Fruit fly (Drosophila melanogaster) whole organism, wandering third instar larva: ENCODE data around the gene CG5758.

Source experiments
- CG32264 ChIP-seq: fragments of 200-800 bp; sonication (Bioruptor generic); optimal IDR thresholded peaks from 2 replicates; lab custom pipeline; 2016; ENCODE audit warnings: missing biosample characterization, missing genetic modification characterization
- CG9705 ChIP-seq: fragments of 200-800 bp; sonication (Bioruptor generic); optimal IDR thresholded peaks from 2 replicates; lab custom pipeline; 2018; ENCODE audit warnings: missing biosample characterization, mild to moderate bottlenecking, missing genetic modification characterization
- Dfd ChIP-seq: fragments of >200 bp; optimal IDR thresholded peaks from 2 replicates; lab custom pipeline; 2017; ENCODE audit warnings: missing biosample characterization, missing genetic modification characterization
- Dif ChIP-seq: fragments of 200-275, 200-300 bp; sonication (Bioruptor generic); optimal IDR thresholded peaks from 2 replicates; lab custom pipeline; 2018; ENCODE audit warnings: missing biosample characterization, missing genetic modification characterization; ENCODE audit not compliant: partially characterized antibody
- GATAd ChIP-seq: sonication (Bioruptor generic); optimal IDR thresholded peaks from 2 replicates; lab custom pipeline; 2016; ENCODE audit warnings: missing biosample characterization, missing genetic modification characterization
- HLH106 ChIP-seq: fragments of 200-800 bp; optimal IDR thresholded peaks from 3 replicates; lab custom pipeline; 2019; ENCODE audit warnings: missing biosample characterization, mild to moderate bottlenecking, missing genetic modification characterization, moderate library complexity
- Hnf4 ChIP-seq: fragments of 200-800 bp; sonication (Bioruptor generic); optimal IDR thresholded peaks from 2 replicates; lab custom pipeline; 2016; ENCODE audit warnings: missing biosample characterization, mild to moderate bottlenecking, missing genetic modification characterization
- Hr78 ChIP-seq: fragments of >200 bp; optimal IDR thresholded peaks from 2 replicates; lab custom pipeline; 2017; ENCODE audit warnings: missing biosample characterization, missing genetic modification characterization
- Hr83 ChIP-seq: fragments of 200-300 bp; sonication (Bioruptor generic); optimal IDR thresholded peaks from 2 replicates; lab custom pipeline; 2016; ENCODE audit warnings: missing biosample characterization, mild to moderate bottlenecking, missing genetic modification characterization, moderate library complexity; ENCODE audit not compliant: poor library complexity, severe bottlenecking
- Jra ChIP-seq: sonication (Bioruptor generic); optimal IDR thresholded peaks from 2 replicates; lab custom pipeline; 2016; ENCODE audit warnings: missing biosample characterization, missing genetic modification characterization
- Myc ChIP-seq: fragments of >200 bp; optimal IDR thresholded peaks from 2 replicates; lab custom pipeline; 2017
- N ChIP-seq: fragments of >200 bp; optimal IDR thresholded peaks from 2 replicates; lab custom pipeline; 2018; ENCODE audit warnings: missing biosample characterization, missing external identifiers, missing genetic modification characterization
- Rel ChIP-seq, 2 experiments: fragments of 200-800 bp; sonication (Bioruptor generic) in 1 of 2; optimal IDR thresholded peaks; 2 replicates in 1 of 2; 3 replicates in 1 of 2; lab custom pipeline; 2016 to 2019; ENCODE audit warnings: mild to moderate bottlenecking in 2 of 2, missing biosample characterization in 2 of 2, missing genetic modification characterization in 2 of 2, moderate library complexity in 1 of 2
- Sp1 ChIP-seq: fragments of 200-800 bp; sonication (Bioruptor generic); optimal IDR thresholded peaks from 3 replicates; lab custom pipeline; 2019; ENCODE audit warnings: missing biosample characterization, mild to moderate bottlenecking, missing genetic modification characterization, moderate library complexity
- Vsx2 ChIP-seq: fragments of 200-300, 225-300 bp; sonication (Bioruptor generic); optimal IDR thresholded peaks from 2 replicates; lab custom pipeline; 2018; ENCODE audit warnings: missing biosample characterization, missing genetic modification characterization; ENCODE audit not compliant: partially characterized antibody
- brk ChIP-seq: fragments of 200-800 bp; sonication (Bioruptor generic); optimal IDR thresholded peaks from 2 replicates; lab custom pipeline; 2016; ENCODE audit warnings: missing biosample characterization, mild to moderate bottlenecking, missing genetic modification characterization
- dl ChIP-seq, 2 experiments: fragments of 175-275, 200-275 bp in 1 of 2; fragments of 200-275 bp in 1 of 2; sonication (Bioruptor generic); optimal IDR thresholded peaks; lab custom pipeline; 2018; ENCODE audit warnings: mild to moderate bottlenecking in 2 of 2, missing biosample characterization in 2 of 2, missing genetic modification characterization in 2 of 2, moderate library complexity in 2 of 2; ENCODE audit not compliant: partially characterized antibody in 2 of 2, insufficient read depth in 1 of 2
- dmrt93B ChIP-seq: fragments of 200-800 bp; sonication (Bioruptor generic); optimal IDR thresholded peaks from 2 replicates; lab custom pipeline; 2018; ENCODE audit warnings: missing biosample characterization, mild to moderate bottlenecking, missing genetic modification characterization
- dsf ChIP-seq: sonication (Bioruptor generic); optimal IDR thresholded peaks from 2 replicates; lab custom pipeline; 2016; ENCODE audit warnings: missing biosample characterization, missing genetic modification characterization, borderline replicate concordance
- foxo ChIP-seq, 2 experiments: fragments of 200-800 bp; sonication (Bioruptor generic); optimal IDR thresholded peaks; 2 replicates in 1 of 2; 3 replicates in 1 of 2; lab custom pipeline; 2016 to 2017; ENCODE audit warnings: missing biosample characterization in 2 of 2, missing genetic modification characterization in 2 of 2
- fru ChIP-seq: fragments of 200-800 bp; sonication (Bioruptor generic); optimal IDR thresholded peaks from 3 replicates; lab custom pipeline; 2016; ENCODE audit warnings: missing biosample characterization, mild to moderate bottlenecking, missing genetic modification characterization
- jim ChIP-seq: fragments of 175-275, 200-325 bp; sonication (Bioruptor generic); optimal IDR thresholded peaks from 2 replicates; lab custom pipeline; 2016; ENCODE audit warnings: missing biosample characterization, mild to moderate bottlenecking, missing genetic modification characterization
- lola ChIP-seq: fragments of >200 bp; optimal IDR thresholded peaks from 2 replicates; lab custom pipeline; 2017; ENCODE audit warnings: missing biosample characterization, missing genetic modification characterization
- pan ChIP-seq: fragments of >200 bp; optimal IDR thresholded peaks from 2 replicates; lab custom pipeline; 2017
- psq ChIP-seq: fragments of 200-800 bp; sonication (Bioruptor generic); optimal IDR thresholded peaks from 3 replicates; lab custom pipeline; 2017; ENCODE audit warnings: missing biosample characterization, mild to moderate bottlenecking, missing genetic modification characterization, moderate library complexity
- rgr ChIP-seq: fragments of 200-800 bp; sonication (Bioruptor generic); optimal IDR thresholded peaks from 3 replicates; lab custom pipeline; 2016; ENCODE audit warnings: missing biosample characterization, mild to moderate bottlenecking, missing genetic modification characterization
- sage ChIP-seq: fragments of 200-800 bp; sonication (Bioruptor generic); optimal IDR thresholded peaks from 2 replicates; lab custom pipeline; 2016; ENCODE audit warnings: missing biosample characterization, mild to moderate bottlenecking, missing genetic modification characterization
- sv ChIP-seq: fragments of 200-800 bp; sonication (Bioruptor generic); optimal IDR thresholded peaks from 3 replicates; lab custom pipeline; 2016; ENCODE audit warnings: missing biosample characterization, missing genetic modification characterization
- tai ChIP-seq: sonication (Bioruptor generic); optimal IDR thresholded peaks from 2 replicates; lab custom pipeline; 2016; ENCODE audit warnings: missing biosample characterization, missing genetic modification characterization
- usp ChIP-seq: fragments of >200 bp; optimal IDR thresholded peaks from 2 replicates; lab custom pipeline; 2017; ENCODE audit warnings: missing biosample characterization, missing genetic modification characterization
- woc ChIP-seq: sonication (Bioruptor generic); optimal IDR thresholded peaks from 2 replicates; lab custom pipeline; 2016; ENCODE audit warnings: missing biosample characterization, mild to moderate bottlenecking, missing genetic modification characterization

Gene CG5758

dm6 chr2L:18122231-18122551, 2.4 kb downstream of the CG5758 start:
- TF ChIP-seq psq (peak; percentile 17), dmrt93B (GFP tag; lab: Kevin White, UChicago) (peak; percentile 28), HLH106 (tag; lab: Kevin White, UChicago) (peak; percentile 46), rgr (GFP tag; lab: Kevin White, UChicago) (peak; percentile 10), Sp1 (peak; percentile 1), foxo (GFP tag; optimal IDR thresholded peaks at IDR 0.05; lab: Kevin White, UChicago) (no peak), sage (GFP tag; lab: Kevin White, UChicago) (peak; percentile 9), woc (GFP tag; lab: Kevin White, UChicago) (no peak)

dm6 chr2L:18122920-18123319, 3.1 kb downstream of the CG5758 start:
- TF ChIP-seq usp (GFP tag; lab: Kevin White, UChicago) = no peak
- no peak for TF ChIP-seq Hr83 (GFP tag; lab: Kevin White, UChicago)
- no peak for TF ChIP-seq sage (GFP tag; lab: Kevin White, UChicago)
- no peak for TF ChIP-seq Rel (GFP tag; optimal IDR thresholded peaks at IDR 0.05; lab: Kevin White, UChicago)
- TF ChIP-seq Rel (tag; optimal IDR thresholded peaks at IDR 0.05; lab: Kevin White, UChicago) = peak; percentile 95
- TF ChIP-seq rgr (GFP tag; lab: Kevin White, UChicago) = no peak
- no peak for TF ChIP-seq dl (GFP tag; optimal IDR thresholded peaks at IDR 0.05; lab: Kevin White, UChicago; ENCODE audit: insufficient read depth in 1 of 2, partially characterized antibody in 2 of 2)
- TF ChIP-seq Dif (GFP tag; lab: Kevin White, UChicago) = no peak
- no peak for TF ChIP-seq Vsx2

- TF ChIP-seq Sp1 (no peak), fru (GFP tag; lab: Kevin White, UChicago) (no peak), CG32264 (no peak), pan (lab: Kevin White, UChicago) (no peak), CG9705 (GFP tag; lab: Kevin White, UChicago) (no peak), sv (GFP tag; lab: Kevin White, UChicago) (no peak), Jra (GFP tag; lab: Kevin White, UChicago) (no peak), sage (GFP tag; lab: Kevin White, UChicago) (no peak), tai (no peak), Myc (lab: Kevin White, UChicago) (no peak), N (GFP tag; lab: Kevin White, UChicago) (no peak), dmrt93B (GFP tag; lab: Kevin White, UChicago) (no peak), brk (GFP tag; lab: Kevin White, UChicago) (no peak), jim (GFP tag; lab: Kevin White, UChicago) (no peak), Hnf4 (GFP tag; lab: Kevin White, UChicago) (no peak)
These were observed 5.9 kb downstream of the CG5758 start, which contains the start of gene Grl36b for dm6 chr2L:18125649-18126048. Gene Grl36b, minus strand, starts transcription at chr2L:18125749.

- TF ChIP-seq lola (GFP tag; lab: Kevin White, UChicago) (no peak), foxo (GFP tag; optimal IDR thresholded peaks at IDR 0.05; lab: Kevin White, UChicago) (no peak), dsf (GFP tag; lab: Kevin White, UChicago) (no peak), woc (GFP tag; lab: Kevin White, UChicago) (no peak), brk (GFP tag; lab: Kevin White, UChicago) (no peak), dl (GFP tag; optimal IDR thresholded peaks at IDR 0.05; lab: Kevin White, UChicago; ENCODE audit: insufficient read depth in 1 of 2, partially characterized antibody in 2 of 2) (no peak), Dfd (GFP tag; lab: Kevin White, UChicago) (no peak), GATAd (GFP tag; lab: Kevin White, UChicago) (no peak), Vsx2 (no peak), Jra (GFP tag; lab: Kevin White, UChicago) (no peak), fru (GFP tag; lab: Kevin White, UChicago) (no peak), CG9705 (GFP tag; lab: Kevin White, UChicago) (no peak), pan (lab: Kevin White, UChicago) (no peak), Hr83 (GFP tag; lab: Kevin White, UChicago) (no peak)
These were observed 14.8 kb downstream of the CG5758 start for dm6 chr2L:18134615-18135014.

dm6 chr2L:18136427-18136857, 16.6 kb downstream of the CG5758 start:
- TF ChIP-seq lola (GFP tag; lab: Kevin White, UChicago) (no peak), Hr83 (GFP tag; lab: Kevin White, UChicago) (no peak), dmrt93B (GFP tag; lab: Kevin White, UChicago) (no peak), fru (GFP tag; lab: Kevin White, UChicago) (no peak), sv (GFP tag; lab: Kevin White, UChicago) (peak; percentile 2), N (GFP tag; lab: Kevin White, UChicago) (no peak), Hr78 (GFP tag; lab: Kevin White, UChicago) (no peak)
